Fruit fly (Drosophila melanogaster) whole organism, embryonic: ENCODE measurements around the gene CG5080.

Experiments
- Blimp-1 ChIP-seq: fragments of 200-800 bp; sonication (Bioruptor generic); optimal IDR thresholded peaks from 3 replicates; lab custom pipeline; 2018; ENCODE audit warnings: missing biosample characterization, missing genetic modification characterization, mild to moderate bottlenecking, moderate library complexity, missing genetic modification reagents
- CG10366 ChIP-seq: fragments of 200-800 bp; sonication (Bioruptor generic); IDR thresholded peaks from 2 replicates; pipeline ENCODE4 v1.3.6; 2022; ENCODE audit warnings: missing biosample characterization, missing genetic modification characterization
- CG11560 ChIP-seq: fragments of 200-800 bp; sonication (Bioruptor generic); IDR thresholded peaks from 3 replicates; pipeline ENCODE4 v1.3.6; 2022; ENCODE audit warnings: missing biosample characterization, missing genetic modification characterization
- CG12769 ChIP-seq: fragments of 200-800 bp; sonication (Bioruptor generic); optimal IDR thresholded peaks from 2 replicates; lab custom pipeline; 2019; ENCODE audit warnings: missing biosample characterization, mild to moderate bottlenecking, missing genetic modification characterization, moderate library complexity
- CG13894 ChIP-seq: fragments of 200-800 bp; sonication (Bioruptor generic); optimal IDR thresholded peaks from 3 replicates; lab custom pipeline; 2018; ENCODE audit warnings: missing biosample characterization, mild to moderate bottlenecking, missing genetic modification characterization, moderate library complexity
- CG14710 ChIP-seq: fragments of 200-800 bp; sonication (Bioruptor generic); optimal IDR thresholded peaks from 3 replicates; lab custom pipeline; 2019; ENCODE audit warnings: missing biosample characterization, mild to moderate bottlenecking, missing genetic modification characterization, moderate library complexity
- CG15696 ChIP-seq: fragments of 200-800 bp; sonication (Bioruptor generic); optimal IDR thresholded peaks from 2 replicates; lab custom pipeline; 2019; ENCODE audit warnings: missing biosample characterization, mild to moderate bottlenecking, missing genetic modification characterization, moderate library complexity
- CG16813 ChIP-seq: fragments of 200-800 bp; sonication (Bioruptor generic); IDR thresholded peaks from 3 replicates; pipeline ENCODE4 v1.3.6; 2022; ENCODE audit warnings: missing biosample characterization, missing genetic modification characterization; ENCODE audit not compliant: partially characterized antibody
- CG17612 ChIP-seq: fragments of 200-800 bp; sonication (Bioruptor generic); IDR thresholded peaks from 2 replicates; pipeline ENCODE4 v1.3.6; 2022; ENCODE audit warnings: missing biosample characterization, missing genetic modification characterization
- CG17802 ChIP-seq: fragments of 200-800 bp; sonication (Bioruptor generic); optimal IDR thresholded peaks from 2 replicates; lab custom pipeline; 2018; ENCODE audit warnings: missing biosample characterization, mild to moderate bottlenecking, missing genetic modification characterization, moderate library complexity
- CG2889 ChIP-seq: fragments of 200-800 bp; sonication (Bioruptor generic); IDR thresholded peaks from 3 replicates; pipeline ENCODE4 v1.3.6; 2022; ENCODE audit warnings: missing biosample characterization, missing genetic modification characterization
- CG32767 ChIP-seq: fragments of 200-800 bp; sonication (Bioruptor generic); IDR thresholded peaks from 2 replicates; pipeline ENCODE4 v1.3.6; 2022; ENCODE audit warnings: missing biosample characterization, missing genetic modification characterization
- CG34224 ChIP-seq: fragments of 200-800 bp; sonication (Bioruptor generic); IDR thresholded peaks from 3 replicates; pipeline ENCODE4 v1.3.6; 2022; ENCODE audit warnings: missing biosample characterization, missing genetic modification characterization; ENCODE audit not compliant: partially characterized antibody
- CG34376 ChIP-seq: fragments of 200-800 bp; sonication (Bioruptor generic); optimal IDR thresholded peaks from 2 replicates; lab custom pipeline; 2018; ENCODE audit warnings: missing biosample characterization, mild to moderate bottlenecking, missing genetic modification characterization
- CG5953 ChIP-seq: fragments of 200-800 bp; sonication (Bioruptor generic); IDR thresholded peaks from 2 replicates; pipeline ENCODE4 v1.3.6; 2022; ENCODE audit warnings: missing biosample characterization, missing genetic modification characterization
- CG6654 ChIP-seq: fragments of 200-800 bp; sonication (Bioruptor generic); optimal IDR thresholded peaks from 2 replicates; lab custom pipeline; 2017; ENCODE audit warnings: missing biosample characterization, mild to moderate bottlenecking, missing genetic modification characterization
- CG7271 ChIP-seq: fragments of 200-800 bp; sonication (Bioruptor generic); optimal IDR thresholded peaks from 2 replicates; lab custom pipeline; 2018; ENCODE audit warnings: missing biosample characterization, mild to moderate bottlenecking, missing genetic modification characterization, moderate library complexity
- CG7987 ChIP-seq: fragments of 200-800 bp; sonication (Bioruptor generic); optimal IDR thresholded peaks from 2 replicates; lab custom pipeline; 2018; ENCODE audit warnings: missing biosample characterization, mild to moderate bottlenecking, missing genetic modification characterization, moderate library complexity
- CG8089 ChIP-seq: fragments of 200-800 bp; sonication (Bioruptor generic); optimal IDR thresholded peaks from 3 replicates; lab custom pipeline; 2016; ENCODE audit warnings: missing biosample characterization, missing genetic modification characterization
- CG9817 ChIP-seq: fragments of 200-800 bp; sonication (Bioruptor generic); optimal IDR thresholded peaks from 2 replicates; lab custom pipeline; 2018; ENCODE audit warnings: missing biosample characterization, mild to moderate bottlenecking, missing genetic modification characterization, moderate library complexity
- Dfd ChIP-seq, 2 experiments: fragments of >200 bp; optimal IDR thresholded peaks; 2 replicates each; lab custom pipeline; 2017; ENCODE audit warnings: missing biosample characterization in 2 of 2, missing genetic modification characterization in 2 of 2
- Dip2 ChIP-seq: fragments of 200-800 bp; sonication (Bioruptor generic); IDR thresholded peaks from 2 replicates; pipeline ENCODE4 v1.3.6; 2022; ENCODE audit warnings: missing biosample characterization, missing genetic modification characterization
- E2f1 ChIP-seq: fragments of 200-800 bp; sonication (Bioruptor generic); IDR thresholded peaks from 2 replicates; pipeline ENCODE4 v1.3.6; 2022; ENCODE audit warnings: missing biosample characterization, missing genetic modification characterization
- Ets65A ChIP-seq: fragments of 200-800 bp; sonication (Bioruptor generic); peaks from one replicate; lab custom pipeline; 2016; ENCODE audit warnings: missing biosample characterization, missing genetic modification characterization
- HmgZ ChIP-seq: fragments of 200-800 bp; sonication (Bioruptor generic); optimal IDR thresholded peaks from 2 replicates; lab custom pipeline; 2018; ENCODE audit warnings: missing biosample characterization, mild to moderate bottlenecking, missing genetic modification characterization
- Hsf ChIP-seq: fragments of 200-800 bp; sonication (Bioruptor generic); optimal IDR thresholded peaks from 3 replicates; lab custom pipeline; 2016; ENCODE audit warnings: missing biosample characterization, missing genetic modification characterization
- Lhr ChIP-seq: fragments of 200-800 bp; sonication (Bioruptor generic); optimal IDR thresholded peaks from 3 replicates; lab custom pipeline; 2017; ENCODE audit warnings: mild to moderate bottlenecking, missing biosample characterization, missing genetic modification reagents, missing genetic modification characterization
- MESR4 ChIP-seq: fragments of 200-800 bp; sonication (Bioruptor generic); optimal IDR thresholded peaks from 2 replicates; lab custom pipeline; 2018; ENCODE audit warnings: missing biosample characterization, mild to moderate bottlenecking, missing genetic modification characterization, moderate library complexity
- Rx ChIP-seq: fragments of 200-800 bp; sonication (Bioruptor generic); IDR thresholded peaks from 2 replicates; pipeline ENCODE4 v1.3.6; 2022; ENCODE audit warnings: missing biosample characterization, missing genetic modification characterization
- Side ChIP-seq: fragments of 200-800 bp; sonication (Bioruptor generic); optimal IDR thresholded peaks from 2 replicates; lab custom pipeline; 2016; ENCODE audit warnings: missing biosample characterization, missing genetic modification characterization
- Spps ChIP-seq: fragments of 200-800 bp; sonication (Bioruptor generic); optimal IDR thresholded peaks from 2 replicates; lab custom pipeline; 2018; ENCODE audit warnings: missing biosample characterization, mild to moderate bottlenecking, missing genetic modification characterization
- Taf1 ChIP-seq: fragments of 200-800 bp; sonication (Bioruptor generic); IDR thresholded peaks from 2 replicates; pipeline ENCODE4 v1.3.6; 2022; ENCODE audit warnings: missing biosample characterization, missing genetic modification characterization
- bowl ChIP-seq: fragments of 200-800 bp; sonication (Bioruptor generic); IDR thresholded peaks from 2 replicates; pipeline ENCODE4 v1.3.6; 2022; ENCODE audit warnings: missing biosample characterization, missing genetic modification characterization
- cg ChIP-seq: fragments of 200-800 bp; sonication (Bioruptor generic); optimal IDR thresholded peaks from 3 replicates; lab custom pipeline; 2019; ENCODE audit warnings: missing biosample characterization, mild to moderate bottlenecking, missing genetic modification characterization, moderate library complexity
- cwo ChIP-seq: fragments of 200-800 bp; sonication (Bioruptor generic); optimal IDR thresholded peaks from 3 replicates; lab custom pipeline; 2017; ENCODE audit warnings: missing biosample characterization, missing genetic modification characterization, mild to moderate bottlenecking, moderate library complexity, missing genetic modification reagents
- da ChIP-seq: fragments of 200-800 bp; sonication (Bioruptor generic); optimal IDR thresholded peaks from 2 replicates; lab custom pipeline; 2016; ENCODE audit warnings: missing biosample characterization, missing genetic modification characterization
- esg ChIP-seq: fragments of 200-800 bp; sonication (Bioruptor generic); conservative IDR thresholded peaks from 2 replicates; pipeline ENCODE4 v1.3.6; 2022; ENCODE audit warnings: missing biosample characterization, missing genetic modification characterization
- grn ChIP-seq: fragments of 200-800 bp; sonication (Bioruptor generic); optimal IDR thresholded peaks from 3 replicates; lab custom pipeline; 2017; ENCODE audit warnings: missing biosample characterization, missing genetic modification characterization
- hth ChIP-seq: fragments of >200 bp; optimal IDR thresholded peaks from 2 replicates; lab custom pipeline; 2017; ENCODE audit warnings: inconsistent platforms
- ind ChIP-seq: fragments of 200-800 bp; sonication (Bioruptor generic); optimal IDR thresholded peaks from 3 replicates; lab custom pipeline; 2016; ENCODE audit warnings: missing biosample characterization, missing genetic modification characterization
- kay ChIP-seq: fragments of 200-800 bp; sonication (Bioruptor generic); optimal IDR thresholded peaks from 2 replicates; lab custom pipeline; 2016; ENCODE audit warnings: missing biosample characterization, missing genetic modification characterization
- org-1 ChIP-seq: fragments of 200-800 bp; sonication (Bioruptor generic); optimal IDR thresholded peaks from 2 replicates; lab custom pipeline; 2017; ENCODE audit warnings: missing biosample characterization, missing genetic modification characterization
- pnt ChIP-seq: fragments of 200-800 bp; sonication (Bioruptor generic); optimal IDR thresholded peaks from 3 replicates; lab custom pipeline; 2016; ENCODE audit warnings: missing biosample characterization, missing genetic modification characterization
- rib ChIP-seq: fragments of 200-800 bp; sonication (Bioruptor generic); IDR thresholded peaks from 2 replicates; pipeline ENCODE4 v1.3.6; 2022; ENCODE audit warnings: missing biosample characterization, missing genetic modification characterization
- seq ChIP-seq: fragments of 200-800 bp; sonication (Bioruptor generic); IDR thresholded peaks from 2 replicates; pipeline ENCODE4 v1.3.6; 2022; ENCODE audit warnings: missing biosample characterization, missing genetic modification characterization
- slou ChIP-seq: fragments of 200-800 bp; sonication (Bioruptor generic); optimal IDR thresholded peaks from 3 replicates; lab custom pipeline; 2016; ENCODE audit warnings: missing biosample characterization, missing genetic modification characterization
- ssp ChIP-seq: fragments of 200-800 bp; sonication (Bioruptor generic); IDR thresholded peaks from 2 replicates; pipeline ENCODE4 v1.3.6; 2022; ENCODE audit warnings: missing biosample characterization, missing genetic modification characterization
- tap ChIP-seq: fragments of 200-800 bp; optimal IDR thresholded peaks from 3 replicates; lab custom pipeline; 2019; ENCODE audit warnings: missing biosample characterization, mild to moderate bottlenecking, missing genetic modification characterization, moderate library complexity
- trh ChIP-seq: fragments of 200-800 bp; sonication (Bioruptor generic); optimal IDR thresholded peaks from 2 replicates; lab custom pipeline; 2016; ENCODE audit warnings: missing biosample characterization, missing genetic modification characterization

The CG5080 gene

dm6 chr2L:1128932-1129887 lies 34.5 kb downstream of the CG5080 start, which contains the start of the genes Pino and TBC1D23 (continued):
- TF ChIP-seq cg (GFP tag; lab: Kevin White, UChicago) (no peak), Taf1 (GFP tag; lab: Robert Waterston, UW) (0 out of 2 replicates have a peak, but pooled peaks have one; percentile 42), trh (peak; percentile 28), Hsf (GFP tag; lab: Kevin White, UChicago) (peak; percentile 36), CG17612 (no peak), CG12769 (peak; percentile 63), CG5953 (no peak), ssp (GFP tag; lab: Robert Waterston, UW) (peak; percentile 54), hth (no peak), da (GFP tag; lab: Kevin White, UChicago) (no peak), HmgZ (tag; lab: Kevin White, UChicago) (peak; percentile 20), Rx (GFP tag; lab: Robert Waterston, UW) (peak; percentile 44; the same call in 1 of the 2 replicates), tap (tag; lab: Kevin White, UChicago) (peak; percentile 33), esg (GFP tag; lab: Robert Waterston, UW) (peak; percentile 48; the same call in 1 of the 2 replicates), E2f1 (GFP tag; lab: Robert Waterston, UW) (peak; percentile 66), Lhr (GFP tag; lab: Kevin White, UChicago) (peak; percentile 4), CG34224 (GFP tag; lab: Robert Waterston, UW) (peak; percentile 52; the same call in 1 of the 3 replicates), Ets65A (GFP tag; lab: Kevin White, UChicago) (peak; percentile 94), Blimp-1 (GFP tag; lab: Kevin White, UChicago) (peak; percentile 53), pnt (GFP tag; lab: Kevin White, UChicago) (peak; percentile 25), Spps (tag; lab: Kevin White, UChicago) (no peak), rib (GFP tag; lab: Robert Waterston, UW) (no peak), CG7987 (GFP tag; lab: Kevin White, UChicago) (no peak), CG11560 (tag; lab: Robert Waterston, UW) (peak; percentile 91), Side (GFP tag; lab: Kevin White, UChicago) (no peak), Dip2 (GFP tag; lab: Robert Waterston, UW) (no peak), CG9817 (tag; lab: Kevin White, UChicago) (peak; percentile 77), ind (GFP tag; lab: Kevin White, UChicago) (peak; percentile 81), CG15696 (peak; percentile 75), Dfd (GFP tag; optimal IDR thresholded peaks at IDR 0.05; lab: Kevin White, UChicago) (no peak), seq (no peak), CG16813 (peak; percentile 73; the same call in 2 of the 3 replicates), slou (GFP tag; lab: Kevin White, UChicago) (peak; percentile 41), CG2889 (GFP tag; lab: Robert Waterston, UW) (no peak), CG34376 (GFP tag; lab: Kevin White, UChicago) (no peak), CG8089 (no peak), org-1 (GFP tag; lab: Kevin White, UChicago) (peak; percentile 21), CG17802 (tag; lab: Kevin White, UChicago) (no peak), kay (GFP tag; lab: Kevin White, UChicago) (no peak), CG13894 (peak; percentile 37), bowl (GFP tag; lab: Robert Waterston, UW) (no peak), CG14710 (tag; lab: Kevin White, UChicago) (peak; percentile 76), CG7271 (tag; lab: Kevin White, UChicago) (no peak), CG6654 (GFP tag; lab: Kevin White, UChicago) (no peak), MESR4 (peak; percentile 93), cwo (GFP tag; lab: Kevin White, UChicago) (peak; percentile 28), grn (GFP tag; lab: Kevin White, UChicago) (no peak), CG10366 (peak; percentile 79), CG32767 (GFP tag; lab: Robert Waterston, UW) (no peak; the same call in 1 of the 2 replicates)
